Worm (Caenorhabditis elegans) whole organism, midembryonic: ENCODE measurements around the gene rol-1.

Experiments
- cog-1 ChIP-seq: sonication (generic microtip); optimal IDR thresholded peaks from 2 replicates; lab custom pipeline; 2016; ENCODE audit warnings: missing genetic modification characterization, missing compliant biosample characterization
- flt-1 ChIP-seq: fragments of 200-800 bp; sonication (Bioruptor generic); IDR thresholded peaks from 2 replicates; pipeline ENCODE4 v1.3.6; 2022; ENCODE audit warnings: missing genetic modification characterization, missing compliant biosample characterization
- ref-1 ChIP-seq: fragments of 200-800 bp; sonication (Bioruptor generic); conservative IDR thresholded peaks from 2 replicates; pipeline ENCODE4 v1.3.6; 2022; ENCODE audit warnings: missing genetic modification reagents, missing genetic modification characterization, missing compliant biosample characterization

ce11 chrII:12172273-12172672, at the start of gene rol-1:
- TF ChIP-seq flt-1 (GFP tag; lab: Robert Waterston, UW) (no peak), ref-1 (GFP tag; lab: Robert Waterston, UW) (no peak), cog-1 (no peak)
